Fruit fly (Drosophila melanogaster) whole organism, pupa: ENCODE results near the gene CG43089.

Experiments
- CG13204 ChIP-seq: fragments of 200-800 bp; sonication (Bioruptor generic); optimal IDR thresholded peaks from 2 replicates; lab custom pipeline; 2018; ENCODE audit warnings: missing biosample characterization, mild to moderate bottlenecking, missing genetic modification characterization, moderate library complexity
- CG15710 ChIP-seq: fragments of 200-800 bp; sonication (Bioruptor generic); optimal IDR thresholded peaks from 2 replicates; lab custom pipeline; 2018; ENCODE audit warnings: missing biosample characterization, mild to moderate bottlenecking, missing genetic modification characterization, moderate library complexity
- CG17806 ChIP-seq: fragments of 200-800 bp; sonication (Bioruptor generic); optimal IDR thresholded peaks from 2 replicates; lab custom pipeline; 2018; ENCODE audit warnings: missing biosample characterization, mild to moderate bottlenecking, missing genetic modification characterization, moderate library complexity
- CG32121 ChIP-seq: fragments of 200-800 bp; sonication (Bioruptor generic); IDR thresholded peaks from 2 replicates; pipeline ENCODE4 v1.3.6; 2022; ENCODE audit warnings: missing biosample characterization, missing genetic modification characterization
- CG8159 ChIP-seq: fragments of 200-800 bp; sonication (Bioruptor generic); optimal IDR thresholded peaks from 3 replicates; lab custom pipeline; 2018; ENCODE audit warnings: missing biosample characterization, mild to moderate bottlenecking, missing genetic modification characterization, moderate library complexity
- CG9948 ChIP-seq: fragments of 200-800 bp; sonication (Bioruptor generic); optimal IDR thresholded peaks from 2 replicates; lab custom pipeline; 2018; ENCODE audit warnings: missing biosample characterization, mild to moderate bottlenecking, missing genetic modification characterization, moderate library complexity
- Ets98B ChIP-seq: fragments of 200-800 bp; sonication (Bioruptor generic); IDR thresholded peaks from 2 replicates; pipeline ENCODE4 v1.3.6; 2022; ENCODE audit warnings: missing biosample characterization, missing genetic modification characterization
- fd96Ca ChIP-seq: fragments of 200-800 bp; sonication (Bioruptor generic); IDR thresholded peaks from 3 replicates; pipeline ENCODE4 v1.3.6; 2022; ENCODE audit warnings: missing biosample characterization, missing genetic modification characterization
- gl ChIP-seq: fragments of 200-800 bp; sonication (Bioruptor generic); optimal IDR thresholded peaks from 2 replicates; lab custom pipeline; 2018; ENCODE audit warnings: missing biosample characterization, mild to moderate bottlenecking, missing genetic modification characterization

- TF ChIP-seq CG13204 (GFP tag; lab: Kevin White, UChicago) (no peak), Ets98B (no peak), gl (tag; lab: Kevin White, UChicago) (no peak), CG15710 (tag; lab: Kevin White, UChicago) (no peak), fd96Ca (GFP tag; lab: Robert Waterston, UW) (no peak), CG17806 (tag; lab: Kevin White, UChicago) (no peak), CG8159 (no peak), CG32121 (GFP tag; lab: Robert Waterston, UW) (no peak), CG9948 (tag; lab: Kevin White, UChicago) (no peak)
Observed at dm6 chr3L:3753636-3754035, 39.8 kb downstream of the CG43089 start.
